Worm (Caenorhabditis elegans) whole organism, late embryonic: ENCODE results near the gene mltn-10.

ENCODE experiments used
- ceh-31 ChIP-seq: sonication (generic microtip); optimal IDR thresholded peaks from 2 replicates; lab custom pipeline; 2016; ENCODE audit warnings: missing genetic modification characterization, missing compliant biosample characterization
- odd-2 ChIP-seq: sonication (generic microtip); optimal IDR thresholded peaks from 2 replicates; lab custom pipeline; 2017; ENCODE audit warnings: antibody characterized with exemption, mild to moderate bottlenecking, missing genetic modification characterization, missing compliant biosample characterization
- pha-4 ChIP-seq: fragments of 150-350 bp; optimal IDR thresholded peaks from 2 replicates; lab custom pipeline; 2018; ENCODE audit warnings: missing biosample characterization, missing genetic modification reagents, missing genetic modification characterization
- unc-3 ChIP-seq, 2 experiments: fragments of 200-800 bp in 1 of 2; sonication (Bioruptor generic) in 1 of 2; sonication (generic microtip) in 1 of 2; conservative IDR thresholded peaks in 1 of 2; optimal IDR thresholded peaks in 1 of 2; 2 replicates each; pipeline versions ENCODE4 v1.3.6 to Lab custom; 2016 to 2022; ENCODE audit warnings: missing compliant biosample characterization in 2 of 2, missing genetic modification characterization in 2 of 2, missing genetic modification reagents in 1 of 2
- unc-55 ChIP-seq: sonication (generic microtip); optimal IDR thresholded peaks from 2 replicates; lab custom pipeline; 2017; ENCODE audit warnings: missing biosample characterization, missing genetic modification reagents, missing genetic modification characterization

DNA sequence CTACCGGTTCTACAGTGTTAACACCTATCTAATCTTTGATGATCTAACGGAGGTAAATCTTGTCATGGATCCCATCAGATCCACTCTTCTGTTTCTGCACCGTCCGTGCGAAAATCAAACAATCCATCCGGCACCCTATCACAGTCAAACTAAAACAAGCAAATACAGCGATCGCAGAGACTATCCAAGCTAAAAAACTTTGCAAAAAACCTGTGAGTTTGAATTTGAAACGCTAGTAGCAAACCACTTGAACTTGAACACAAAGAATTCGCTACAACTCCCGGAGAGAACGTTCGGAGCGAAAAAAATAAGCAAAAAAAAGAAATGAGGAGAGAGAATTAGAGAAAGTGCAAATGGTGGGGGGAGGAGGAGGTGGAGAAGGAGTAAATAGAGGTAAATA lies 45.8 kb downstream of the mltn-10 start:
- TF ChIP-seq unc-3 (GFP tag; conservative IDR thresholded peaks at IDR 0.05; lab: Robert Waterston, UW) (no peak), unc-3 (tag; optimal IDR thresholded peaks at IDR 0.05; lab: Kevin White, UChicago) (no peak), ceh-31 (tag; lab: Kevin White, UChicago) (no peak), unc-55 (GFP tag; lab: Kevin White, UChicago) (no peak), pha-4 (tag; lab: Kevin White, UChicago) (no peak), odd-2 (tag; lab: Kevin White, UChicago) (no peak)
